Fruit fly (Drosophila melanogaster) whole organism, prepupa: ENCODE results near the gene CG2680.

Experiments
- CG10631 ChIP-seq: fragments of 200-800 bp; sonication (Bioruptor generic); optimal IDR thresholded peaks from 2 replicates; lab custom pipeline; 2016; ENCODE audit warnings: missing biosample characterization, missing genetic modification characterization
- CG11294 ChIP-seq: fragments of 200-800 bp; sonication (Bioruptor generic); IDR thresholded peaks from 2 replicates; pipeline ENCODE4 v1.3.6; 2022; ENCODE audit warnings: missing biosample characterization, missing genetic modification characterization
- CG11902 ChIP-seq: fragments of 200-800 bp; sonication (Bioruptor generic); optimal IDR thresholded peaks from 3 replicates; lab custom pipeline; 2016; ENCODE audit warnings: missing biosample characterization, missing genetic modification characterization
- CG15336 ChIP-seq: fragments of 200-800 bp; sonication (Bioruptor generic); IDR thresholded peaks from 2 replicates; pipeline ENCODE4 v1.3.6; 2022; ENCODE audit warnings: missing biosample characterization, missing genetic modification characterization
- CG16779 ChIP-seq: fragments of 200-800 bp; sonication (Bioruptor generic); optimal IDR thresholded peaks from 3 replicates; lab custom pipeline; 2017; ENCODE audit warnings: missing biosample characterization, mild to moderate bottlenecking, missing genetic modification characterization
- CG6792 ChIP-seq: fragments of 200-800 bp; sonication (Bioruptor generic); optimal IDR thresholded peaks from 3 replicates; lab custom pipeline; 2016; ENCODE audit warnings: missing biosample characterization, missing genetic modification characterization
- CG9139 ChIP-seq: fragments of 200-800 bp; sonication (Bioruptor generic); optimal IDR thresholded peaks from 3 replicates; lab custom pipeline; 2017; ENCODE audit warnings: missing biosample characterization, mild to moderate bottlenecking, missing genetic modification characterization
- Ets21C ChIP-seq: fragments of 200-800 bp; sonication (Bioruptor generic); optimal IDR thresholded peaks from 3 replicates; lab custom pipeline; 2016; ENCODE audit warnings: missing biosample characterization, missing genetic modification characterization
- achi ChIP-seq: fragments of 200-800 bp; sonication (Bioruptor generic); optimal IDR thresholded peaks from 3 replicates; lab custom pipeline; 2016; ENCODE audit warnings: missing biosample characterization, missing genetic modification characterization
- dsx ChIP-seq: fragments of 200-800 bp; optimal IDR thresholded peaks from 3 replicates; lab custom pipeline; 2019; ENCODE audit warnings: missing biosample characterization, mild to moderate bottlenecking, missing genetic modification characterization, moderate library complexity; ENCODE audit not compliant: poor library complexity, severe bottlenecking
- vri ChIP-seq: fragments of 200-800 bp; sonication (Bioruptor generic); optimal IDR thresholded peaks from 3 replicates; lab custom pipeline; 2016; ENCODE audit warnings: missing biosample characterization, mild to moderate bottlenecking, missing genetic modification characterization

DNA sequence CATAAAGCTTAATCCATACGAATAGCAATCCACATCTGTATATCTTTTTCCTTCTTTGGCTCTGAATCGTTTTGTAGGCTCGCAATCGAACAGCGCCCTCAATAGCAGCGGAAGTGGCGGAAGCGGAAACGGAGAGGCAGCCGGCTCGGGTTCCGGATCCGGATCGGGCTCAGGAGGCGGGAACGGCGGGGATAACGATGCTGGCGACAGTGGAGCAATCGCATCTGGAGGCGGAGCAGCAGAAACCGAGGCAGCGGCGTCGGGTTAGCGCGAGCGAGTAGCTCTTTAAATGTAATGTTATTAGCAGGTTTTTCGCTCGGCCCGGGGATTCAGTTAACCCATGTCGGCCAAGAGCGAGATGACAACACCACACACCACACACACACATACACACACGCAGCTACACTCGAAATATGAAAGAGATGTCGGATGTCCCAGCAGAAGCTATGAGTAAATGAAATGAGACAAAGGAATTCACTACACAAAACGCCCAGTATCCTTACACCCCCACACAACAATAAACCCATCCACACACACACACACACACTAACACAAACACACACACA, 30.1 kb downstream of the CG2680 start:
- TF ChIP-seq CG11294 (GFP tag; lab: Robert Waterston, UW) (no peak), CG11902 (no peak), dsx (GFP tag; lab: Kevin White, UChicago) (no peak), CG10631 (GFP tag; lab: Kevin White, UChicago) (no peak), CG15336 (GFP tag; lab: Robert Waterston, UW) (no peak), vri (GFP tag; lab: Kevin White, UChicago) (no peak), CG9139 (GFP tag; lab: Kevin White, UChicago) (no peak), CG16779 (tag; lab: Kevin White, UChicago) (no peak), CG6792 (no peak), achi (no peak), Ets21C (GFP tag; lab: Kevin White, UChicago) (no peak)
